Worm (Caenorhabditis elegans): Measurements from ENCODE around the gene Y38E10A.28.

Y38E10A.28 gene

DNA sequence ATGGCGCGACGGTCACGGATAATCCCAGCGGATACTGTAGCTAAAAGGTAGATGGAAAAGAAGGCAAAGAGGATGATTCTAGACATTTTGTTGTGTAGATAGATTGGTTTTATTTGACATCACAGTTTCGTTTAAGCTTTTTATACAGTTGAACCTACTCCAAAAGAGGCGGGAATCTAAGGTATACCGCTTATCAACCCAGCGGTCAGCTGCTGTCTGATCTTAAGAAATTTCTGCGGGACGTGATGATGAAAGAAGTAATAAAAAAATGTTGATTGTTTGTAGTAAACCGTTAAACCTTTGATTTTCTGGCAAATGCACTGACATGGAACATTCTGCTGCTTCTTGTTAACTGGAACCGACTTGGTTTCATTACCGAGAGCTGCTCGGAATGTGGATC is 13.4 kb upstream of the Y38E10A.28 start, which contains the start of gene nspe-6:
TSS of gene nspe-6 (minus strand) at position 101 of the 400 bp plus-strand sequence.
- TF ChIP-seq tra-4 (tag; optimal IDR thresholded peaks at IDR 0.05) (no peak), pes-1 (GFP tag; IDR thresholded peaks at IDR 0.05) (no peak), tbx-37 (GFP tag; conservative IDR thresholded peaks at IDR 0.05) (no peak)

- TF ChIP-seq tra-4 (tag; optimal IDR thresholded peaks at IDR 0.05) (no peak), F13C5.2 (tag; optimal IDR thresholded peaks at IDR 0.05) (no peak), hmg-4 (GFP tag; optimal IDR thresholded peaks at IDR 0.05) (no peak), B0310.2 (tag; optimal IDR thresholded peaks at IDR 0.05) (no peak), sea-1 (GFP tag; conservative IDR thresholded peaks at IDR 0.05) (no peak), ceh-36 (tag; optimal IDR thresholded peaks at IDR 0.05) (no peak), pes-1 (GFP tag; IDR thresholded peaks at IDR 0.05) (no peak), aly-1 (tag; optimal IDR thresholded peaks at IDR 0.05) (no peak), flt-1 (GFP tag; IDR thresholded peaks at IDR 0.05) (no peak), ceh-13 (GFP tag; optimal IDR thresholded peaks at IDR 0.05) (no peak), tbx-11 (GFP tag; IDR thresholded peaks at IDR 0.05) (no peak), tbx-37 (GFP tag; conservative IDR thresholded peaks at IDR 0.05) (no peak), scrt-1 (GFP tag; IDR thresholded peaks at IDR 0.05) (no peak), ama-1 (optimal IDR thresholded peaks at IDR 0.05) (no peak), hmbx-1 (tag; optimal IDR thresholded peaks at IDR 0.05) (no peak), hnd-1 (tag; optimal IDR thresholded peaks at IDR 0.05) (no peak), ets-7 (tag; optimal IDR thresholded peaks at IDR 0.05) (no peak)
Observed at ce11 chrII:12617586-12617985, 11.9 kb upstream of the Y38E10A.28 start, which contains the start of gene nspe-3. nspe-3 (plus strand) TSS chrII:12617886.

DNA sequence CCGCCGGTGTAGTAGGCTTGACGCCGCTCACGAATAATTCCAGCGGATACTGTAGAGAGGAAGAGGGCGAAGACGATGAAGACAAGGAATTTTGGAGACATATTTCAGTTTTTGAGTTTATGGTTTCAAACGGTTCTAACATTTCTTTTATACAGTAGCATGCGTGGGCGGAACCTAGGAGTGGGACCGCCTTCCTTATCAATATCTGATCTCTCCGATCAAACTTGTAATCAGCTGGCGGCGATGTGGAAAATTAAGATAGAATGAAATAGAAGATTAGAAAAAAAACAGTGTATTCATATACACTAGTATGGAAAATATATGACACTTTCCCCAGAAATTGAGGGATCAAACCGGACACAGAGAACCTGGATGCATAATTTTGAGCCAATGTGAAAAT is 10.2 kb upstream of the Y38E10A.28 start, which contains the start of gene nspe-2:
TSS of gene nspe-2 (minus strand) at position 101 of the 400 bp plus-strand sequence.
- TF ChIP-seq F13C5.2 (tag; optimal IDR thresholded peaks at IDR 0.05): no peak
- no peak for TF ChIP-seq aly-1 (tag; optimal IDR thresholded peaks at IDR 0.05)
- no peak for TF ChIP-seq tbx-11 (GFP tag; IDR thresholded peaks at IDR 0.05)
- no peak for TF ChIP-seq ets-7 (tag; optimal IDR thresholded peaks at IDR 0.05)
- TF ChIP-seq ama-1 (optimal IDR thresholded peaks at IDR 0.05): no peak
- no peak for TF ChIP-seq scrt-1 (GFP tag; IDR thresholded peaks at IDR 0.05)
- no peak for TF ChIP-seq pes-1 (GFP tag; IDR thresholded peaks at IDR 0.05)
- no peak for TF ChIP-seq flt-1 (GFP tag; IDR thresholded peaks at IDR 0.05)
- no peak for TF ChIP-seq ceh-36 (tag; optimal IDR thresholded peaks at IDR 0.05)
- TF ChIP-seq hmbx-1 (tag; optimal IDR thresholded peaks at IDR 0.05): no peak
- TF ChIP-seq tbx-37 (GFP tag; conservative IDR thresholded peaks at IDR 0.05): no peak
- TF ChIP-seq sea-1 (GFP tag; conservative IDR thresholded peaks at IDR 0.05): no peak
- no peak for TF ChIP-seq ceh-13 (GFP tag; optimal IDR thresholded peaks at IDR 0.05)
- no peak for TF ChIP-seq hnd-1 (tag; optimal IDR thresholded peaks at IDR 0.05)
- no peak for TF ChIP-seq hmg-4 (GFP tag; optimal IDR thresholded peaks at IDR 0.05)
- TF ChIP-seq B0310.2 (tag; optimal IDR thresholded peaks at IDR 0.05): no peak
- TF ChIP-seq tra-4 (tag; optimal IDR thresholded peaks at IDR 0.05): no peak

ce11 chrII:12620764-12621163 is 8.7 kb upstream of the Y38E10A.28 start, which contains the start of gene nspe-1:
nspe-1 (minus strand) TSS chrII:12620864.
- no peak for TF ChIP-seq ets-7 (tag; optimal IDR thresholded peaks at IDR 0.05)
- no peak for TF ChIP-seq ama-1 (optimal IDR thresholded peaks at IDR 0.05)
- no peak for TF ChIP-seq B0310.2 (tag; optimal IDR thresholded peaks at IDR 0.05)
- no peak for TF ChIP-seq aly-1 (tag; optimal IDR thresholded peaks at IDR 0.05)
- no peak for TF ChIP-seq hmg-4 (GFP tag; optimal IDR thresholded peaks at IDR 0.05)
- no peak for TF ChIP-seq hmbx-1 (tag; optimal IDR thresholded peaks at IDR 0.05)
- no peak for TF ChIP-seq hnd-1 (tag; optimal IDR thresholded peaks at IDR 0.05)
- no peak for TF ChIP-seq sea-1 (GFP tag; conservative IDR thresholded peaks at IDR 0.05)
- TF ChIP-seq scrt-1 (GFP tag; IDR thresholded peaks at IDR 0.05): no peak
- TF ChIP-seq F13C5.2 (tag; optimal IDR thresholded peaks at IDR 0.05): no peak
- no peak for TF ChIP-seq tbx-37 (GFP tag; conservative IDR thresholded peaks at IDR 0.05)
- no peak for TF ChIP-seq pes-1 (GFP tag; IDR thresholded peaks at IDR 0.05)
- TF ChIP-seq tra-4 (tag; optimal IDR thresholded peaks at IDR 0.05): no peak
- TF ChIP-seq ceh-36 (tag; optimal IDR thresholded peaks at IDR 0.05): no peak
- no peak for TF ChIP-seq flt-1 (GFP tag; IDR thresholded peaks at IDR 0.05)
- no peak for TF ChIP-seq ceh-13 (GFP tag; optimal IDR thresholded peaks at IDR 0.05)
- TF ChIP-seq tbx-11 (GFP tag; IDR thresholded peaks at IDR 0.05): no peak

ce11 chrII:12621908-12622566 is 7.5 kb upstream of the Y38E10A.28 start, which contains the start of gene nspe-8:
nspe-8 (minus strand) TSS chrII:12621958.
- no peak for TF ChIP-seq ama-1 (optimal IDR thresholded peaks at IDR 0.05)
- no peak for TF ChIP-seq sea-1 (GFP tag; conservative IDR thresholded peaks at IDR 0.05)
- no peak for TF ChIP-seq hnd-1 (tag; optimal IDR thresholded peaks at IDR 0.05)
- TF ChIP-seq tra-4 (tag; optimal IDR thresholded peaks at IDR 0.05): no peak
- no peak for TF ChIP-seq ets-7 (tag; optimal IDR thresholded peaks at IDR 0.05)
- TF ChIP-seq scrt-1 (GFP tag; IDR thresholded peaks at IDR 0.05): no peak
- TF ChIP-seq tbx-11 (GFP tag; IDR thresholded peaks at IDR 0.05): no peak
- no peak for TF ChIP-seq hmg-4 (GFP tag; optimal IDR thresholded peaks at IDR 0.05)
- no peak for TF ChIP-seq ceh-36 (tag; optimal IDR thresholded peaks at IDR 0.05)
- no peak for TF ChIP-seq tbx-37 (GFP tag; conservative IDR thresholded peaks at IDR 0.05)
- TF ChIP-seq ceh-13 (GFP tag; optimal IDR thresholded peaks at IDR 0.05): no peak
- no peak for TF ChIP-seq aly-1 (tag; optimal IDR thresholded peaks at IDR 0.05)
- TF ChIP-seq F13C5.2 (tag; optimal IDR thresholded peaks at IDR 0.05): no peak
- no peak for TF ChIP-seq pes-1 (GFP tag; IDR thresholded peaks at IDR 0.05)
- no peak for TF ChIP-seq B0310.2 (tag; optimal IDR thresholded peaks at IDR 0.05)
- TF ChIP-seq hmbx-1 (tag; optimal IDR thresholded peaks at IDR 0.05): no peak
- TF ChIP-seq flt-1 (GFP tag; IDR thresholded peaks at IDR 0.05): no peak

ce11 chrII:12622843-12623242 is 6.6 kb upstream of the Y38E10A.28 start:
- TF ChIP-seq sea-1 (GFP tag; conservative IDR thresholded peaks at IDR 0.05) (no peak), flt-1 (GFP tag; IDR thresholded peaks at IDR 0.05) (no peak), B0310.2 (tag; optimal IDR thresholded peaks at IDR 0.05) (no peak), aly-1 (tag; optimal IDR thresholded peaks at IDR 0.05) (no peak), pes-1 (GFP tag; IDR thresholded peaks at IDR 0.05) (no peak), tbx-37 (GFP tag; conservative IDR thresholded peaks at IDR 0.05) (no peak), hmbx-1 (tag; optimal IDR thresholded peaks at IDR 0.05) (no peak), hnd-1 (tag; optimal IDR thresholded peaks at IDR 0.05) (no peak), F13C5.2 (tag; optimal IDR thresholded peaks at IDR 0.05) (no peak), ceh-36 (tag; optimal IDR thresholded peaks at IDR 0.05) (no peak), ets-7 (tag; optimal IDR thresholded peaks at IDR 0.05) (no peak), tra-4 (tag; optimal IDR thresholded peaks at IDR 0.05) (no peak)

Measured in whole organism, early embryonic.